Worm (Caenorhabditis elegans) whole organism, L4 larva: Measurements from ENCODE around the gene R144.3.
A peak's percentile ranks its signal among the peaks of the same experiment; 100 is the strongest.

Experiments used
- D1046.2 ChIP-seq: fragments of 200-800 bp; sonication (Bioruptor generic); IDR thresholded peaks from 2 replicates; pipeline ENCODE4 v1.3.6; 2022; ENCODE audit warnings: missing genetic modification characterization, missing compliant biosample characterization
- F37D6.2 ChIP-seq: sonication (generic microtip); optimal IDR thresholded peaks from 2 replicates; lab custom pipeline; 2016; ENCODE audit warnings: mild to moderate bottlenecking, missing genetic modification characterization, missing compliant biosample characterization
- T26A8.4 ChIP-seq: fragments of 200-800 bp; sonication (Bioruptor generic); IDR thresholded peaks from 2 replicates; pipeline ENCODE4 v1.3.6; 2022; ENCODE audit warnings: missing genetic modification characterization, missing compliant biosample characterization
- Y105C5A.15 ChIP-seq: fragments of 200-800 bp; sonication (Bioruptor generic); IDR thresholded peaks from 2 replicates; pipeline ENCODE4 v1.3.6; 2022; ENCODE audit warnings: missing genetic modification characterization, missing compliant biosample characterization
- Y48G9A.11 ChIP-seq: fragments of 200-800 bp; sonication (Bioruptor generic); IDR thresholded peaks from 2 replicates; pipeline ENCODE4 v1.3.6; 2022; ENCODE audit warnings: missing genetic modification reagents, missing genetic modification characterization, missing compliant biosample characterization
- Y5F2A.4 ChIP-seq: fragments of 200-800 bp; sonication (Bioruptor generic); optimal IDR thresholded peaks from 2 replicates; lab custom pipeline; 2018; ENCODE audit warnings: mild to moderate bottlenecking, missing genetic modification characterization, missing compliant biosample characterization
- ZK337.2 ChIP-seq: fragments of 200-800 bp; sonication (Bioruptor generic); IDR thresholded peaks from 2 replicates; pipeline ENCODE4 v1.3.6; 2022; ENCODE audit warnings: missing genetic modification reagents, missing genetic modification characterization, missing compliant biosample characterization
- ZK546.5 ChIP-seq, 2 experiments: sonication (generic microtip); optimal IDR thresholded peaks; 2 replicates each; lab custom pipeline; 2017; ENCODE audit warnings: missing biosample characterization in 2 of 2, missing genetic modification characterization in 2 of 2
- aha-1 ChIP-seq: fragments of 150-350 bp; peaks from one replicate; lab custom pipeline; 2014; ENCODE audit warnings: missing biosample characterization, missing genetic modification characterization
- aly-2 ChIP-seq: sonication (generic microtip); optimal IDR thresholded peaks from 2 replicates; lab custom pipeline; 2018; ENCODE audit warnings: missing biosample characterization, missing genetic modification characterization
- ceh-32 ChIP-seq: sonication (generic microtip); optimal IDR thresholded peaks from 2 replicates; lab custom pipeline; 2016; ENCODE audit warnings: mild to moderate bottlenecking, missing genetic modification characterization, missing compliant biosample characterization; ENCODE audit not compliant: poor library complexity
- ceh-82 ChIP-seq: sonication (generic microtip); optimal IDR thresholded peaks from 2 replicates; lab custom pipeline; 2017; ENCODE audit warnings: missing biosample characterization, missing genetic modification characterization
- ctbp-1 ChIP-seq: fragments of 200-800 bp; sonication (Bioruptor generic); IDR thresholded peaks from 2 replicates; pipeline ENCODE4 v1.3.6; 2022; ENCODE audit warnings: missing genetic modification reagents, missing genetic modification characterization, missing compliant biosample characterization
- daf-16 ChIP-seq, 3 experiments: sonication (generic microtip); optimal IDR thresholded peaks; 2 replicates each; lab custom pipeline; 2016 to 2017; ENCODE audit warnings: missing genetic modification characterization in 3 of 3, missing genetic modification reagents in 3 of 3, mild to moderate bottlenecking in 2 of 3, missing compliant biosample characterization in 2 of 3, missing biosample characterization in 1 of 3, moderate library complexity in 1 of 3
- fkh-10 ChIP-seq: fragments of 150-350 bp; optimal IDR thresholded peaks from 2 replicates; lab custom pipeline; 2014; ENCODE audit warnings: missing biosample characterization, missing genetic modification reagents, missing genetic modification characterization
- hif-1 ChIP-seq, 2 experiments: sonication (generic microtip); optimal IDR thresholded peaks; 2 replicates each; lab custom pipeline; 2016 to 2017; ENCODE audit warnings: missing compliant biosample characterization in 2 of 2, missing genetic modification characterization in 2 of 2, missing genetic modification reagents in 2 of 2, missing genotype in 2 of 2, mild to moderate bottlenecking in 1 of 2
- hlh-30 ChIP-seq: sonication (generic microtip); optimal IDR thresholded peaks from 2 replicates; lab custom pipeline; 2017; ENCODE audit warnings: antibody characterized with exemption, mild to moderate bottlenecking, missing genetic modification characterization, missing compliant biosample characterization; ENCODE audit not compliant: insufficient read depth
- lin-15B ChIP-seq: fragments of 150-350 bp; sonication (generic microtip); optimal IDR thresholded peaks from 3 replicates; lab custom pipeline; 2014; ENCODE audit warnings: missing biosample characterization, missing genetic modification characterization
- lin-29 ChIP-seq: fragments of 200-800 bp; sonication (Bioruptor generic); IDR thresholded peaks from 2 replicates; pipeline ENCODE4 v1.3.6; 2022; ENCODE audit warnings: missing genetic modification reagents, missing genetic modification characterization, missing compliant biosample characterization
- lsy-2 ChIP-seq, 2 experiments: fragments of 150-350 bp in 1 of 2; sonication (generic microtip) in 1 of 2; optimal IDR thresholded peaks; 2 replicates each; lab custom pipeline; 2014 to 2017; ENCODE audit warnings: missing biosample characterization in 2 of 2, missing genetic modification characterization in 2 of 2
- madf-5 ChIP-seq, 2 experiments: fragments of 200-800 bp; sonication (Bioruptor generic); IDR thresholded peaks; 2 replicates each; pipeline ENCODE4 v1.3.6; 2022; ENCODE audit warnings: missing compliant biosample characterization in 2 of 2, missing genetic modification characterization in 2 of 2
- mdl-1 ChIP-seq, 2 experiments: fragments of 150-350 bp in 1 of 2; sonication (generic microtip) in 1 of 2; optimal IDR thresholded peaks; 2 replicates each; lab custom pipeline; 2014 to 2017; ENCODE audit warnings: missing biosample characterization in 2 of 2, missing genetic modification characterization in 2 of 2
- mep-1 ChIP-seq: fragments of 150-350 bp; sonication (generic microtip); optimal IDR thresholded peaks from 3 replicates; lab custom pipeline; 2014; ENCODE audit warnings: missing biosample characterization, missing genetic modification characterization
- mxl-2 ChIP-seq: fragments of 200-800 bp; sonication (Bioruptor generic); conservative IDR thresholded peaks from 2 replicates; pipeline ENCODE4 v1.3.6; 2022; ENCODE audit warnings: missing genetic modification reagents, missing genetic modification characterization, missing compliant biosample characterization
- nhr-11 ChIP-seq: fragments of 150-350 bp; optimal IDR thresholded peaks from 2 replicates; lab custom pipeline; 2014; ENCODE audit warnings: missing biosample characterization, missing genetic modification characterization
- nhr-28 ChIP-seq: fragments of 150-350 bp; optimal IDR thresholded peaks from 2 replicates; lab custom pipeline; 2014; ENCODE audit warnings: missing biosample characterization, missing genetic modification characterization
- nhr-42 ChIP-seq: fragments of 200-800 bp; sonication (Bioruptor generic); IDR thresholded peaks from 2 replicates; pipeline ENCODE4 v1.3.6; 2022; ENCODE audit warnings: missing genetic modification characterization, missing compliant biosample characterization
- nhr-48 ChIP-seq: sonication (generic microtip); optimal IDR thresholded peaks from 2 replicates; lab custom pipeline; 2016; ENCODE audit warnings: mild to moderate bottlenecking, missing genetic modification characterization, missing compliant biosample characterization
- nhr-6 ChIP-seq: fragments of 150-350 bp; optimal IDR thresholded peaks from 2 replicates; lab custom pipeline; 2014; ENCODE audit warnings: missing biosample characterization, missing genetic modification characterization
- nhr-76 ChIP-seq: fragments of 150-350 bp; optimal IDR thresholded peaks from 2 replicates; lab custom pipeline; 2014; ENCODE audit warnings: missing biosample characterization, missing genetic modification characterization
- pqm-1 ChIP-seq: sonication (generic microtip); optimal IDR thresholded peaks from 2 replicates; lab custom pipeline; 2017; ENCODE audit warnings: missing biosample characterization, missing genetic modification characterization
- rbr-2 ChIP-seq: sonication (generic microtip); optimal IDR thresholded peaks from 2 replicates; lab custom pipeline; 2016; ENCODE audit warnings: missing genotype, missing genetic modification characterization, missing compliant biosample characterization
- spr-1 ChIP-seq: sonication (generic microtip); optimal IDR thresholded peaks from 2 replicates; lab custom pipeline; 2016; ENCODE audit warnings: mild to moderate bottlenecking, missing genetic modification characterization, missing compliant biosample characterization
- tra-1 ChIP-seq: fragments of 200-800 bp; sonication (Bioruptor generic); IDR thresholded peaks from 2 replicates; pipeline ENCODE4 v1.3.6; 2022; ENCODE audit warnings: missing genetic modification reagents, missing genetic modification characterization, missing compliant biosample characterization
- unc-39 ChIP-seq: sonication (generic microtip); optimal IDR thresholded peaks from 2 replicates; lab custom pipeline; 2017; ENCODE audit warnings: missing biosample characterization, missing genetic modification characterization
- vab-7 ChIP-seq: fragments of 200-800 bp; sonication (Bioruptor generic); IDR thresholded peaks from 2 replicates; pipeline ENCODE4 v1.3.6; 2022; ENCODE audit warnings: missing genetic modification reagents, missing genetic modification characterization, missing compliant biosample characterization
- zag-1 ChIP-seq: fragments of 150-350 bp; optimal IDR thresholded peaks from 2 replicates; lab custom pipeline; 2014; ENCODE audit warnings: missing biosample characterization, missing genetic modification characterization
- zfp-2 ChIP-seq: sonication (generic microtip); optimal IDR thresholded peaks from 2 replicates; lab custom pipeline; 2016; ENCODE audit warnings: mild to moderate bottlenecking, missing genetic modification characterization, missing compliant biosample characterization
- zip-11 ChIP-seq: fragments of 200-800 bp; sonication (Bioruptor generic); IDR thresholded peaks from 2 replicates; pipeline ENCODE4 v1.3.6; 2022; ENCODE audit warnings: missing genetic modification characterization, missing compliant biosample characterization
- ztf-7 ChIP-seq: fragments of 150-350 bp; optimal IDR thresholded peaks from 2 replicates; lab custom pipeline; 2014; ENCODE audit warnings: missing biosample characterization, missing genetic modification characterization

Gene R144.3

ce11 chrIII:5031375-5031836 is 9.6 kb downstream of the R144.3 start (continued):
- TF ChIP-seq nhr-42 (GFP tag; lab: Robert Waterston, UW) (peak; percentile 50; the same call in 1 of the 2 replicates), daf-16 (GFP tag; optimal IDR thresholded peaks at IDR 0.05; lab: Kevin White, UChicago) (peak; percentile 71 to 85), daf-16 (tag; optimal IDR thresholded peaks at IDR 0.05; lab: Kevin White, UChicago) (peak; percentile 25), nhr-6 (tag; lab: Kevin White, UChicago) (peak; percentile 23), zip-11 (GFP tag; lab: Robert Waterston, UW) (0 out of 2 replicates have a peak, but pooled peaks have one; percentile 60)

- TF ChIP-seq Y105C5A.15 (GFP tag; lab: Robert Waterston, UW) (no peak), zag-1 (tag; lab: Kevin White, UChicago) (no peak), nhr-11 (tag; lab: Kevin White, UChicago) (no peak), fkh-10 (no peak), mxl-2 (no peak), D1046.2 (GFP tag; lab: Robert Waterston, UW) (no peak), madf-5 (GFP tag; IDR thresholded peaks at IDR 0.05; lab: Robert Waterston, UW) (no peak), mep-1 (tag; lab: Kevin White, UChicago) (no peak), ceh-32 (tag; lab: Kevin White, UChicago) (no peak), unc-39 (tag; lab: Kevin White, UChicago) (no peak), lin-29 (GFP tag; lab: Robert Waterston, UW) (no peak), ztf-7 (tag; lab: Kevin White, UChicago) (no peak), nhr-76 (tag; lab: Kevin White, UChicago) (no peak), lsy-2 (tag; optimal IDR thresholded peaks at IDR 0.05; lab: Kevin White, UChicago) (no peak), Y5F2A.4 (GFP tag; lab: Kevin White, UChicago) (no peak), aly-2 (tag; lab: Kevin White, UChicago) (no peak), pqm-1 (tag; lab: Kevin White, UChicago) (no peak), ctbp-1 (GFP tag; lab: Robert Waterston, UW) (no peak)
Measured at ce11 chrIII:5036158-5036557, 14.4 kb downstream of the R144.3 start, which contains the start of gene C45G9.6. Gene C45G9.6 (plus strand): TSS chrIII:5036458.

ce11 chrIII:5042112-5042511 is 20.3 kb downstream of the R144.3 start, which contains the start of gene nlp-43:
Gene nlp-43 (plus strand): TSS chrIII:5042412.
- TF ChIP-seq zfp-2 (tag; lab: Kevin White, UChicago) (no peak), hif-1 (tag; optimal IDR thresholded peaks at IDR 0.05; lab: Kevin White, UChicago) (no peak), mdl-1 (tag; optimal IDR thresholded peaks at IDR 0.05; lab: Kevin White, UChicago) (no peak), vab-7 (GFP tag; lab: Robert Waterston, UW) (no peak), rbr-2 (tag; lab: Kevin White, UChicago) (no peak)

- TF ChIP-seq pqm-1 (tag; lab: Kevin White, UChicago) (no peak), fkh-10 (no peak), lin-15B (no peak), ceh-82 (no peak), nhr-48 (tag; lab: Kevin White, UChicago) (no peak), aha-1 (tag; lab: Kevin White, UChicago) (no peak), tra-1 (GFP tag; lab: Robert Waterston, UW) (no peak), hlh-30 (tag; lab: Kevin White, UChicago) (no peak), ZK546.5 (tag; optimal IDR thresholded peaks at IDR 0.05; lab: Kevin White, UChicago) (no peak), spr-1 (tag; lab: Kevin White, UChicago) (no peak), nhr-28 (no peak), T26A8.4 (GFP tag; lab: Robert Waterston, UW) (no peak), F37D6.2 (no peak), Y48G9A.11 (no peak), nhr-42 (GFP tag; lab: Robert Waterston, UW) (no peak), ZK337.2 (GFP tag; lab: Robert Waterston, UW) (no peak)
Measured at ce11 chrIII:5044709-5045108, 22.9 kb downstream of the R144.3 start, which contains the start of gene C45G9.14. Gene C45G9.14 (plus strand): TSS chrIII:5045009.
